Fruit fly (Drosophila melanogaster) whole organism, embryonic: ENCODE data around the gene CG42789.

Experiments used
- Asciz ChIP-seq: fragments of 200-800 bp; sonication (Bioruptor generic); optimal IDR thresholded peaks from 2 replicates; lab custom pipeline; 2017; ENCODE audit warnings: missing biosample characterization, mild to moderate bottlenecking, missing genetic modification characterization, missing genetic modification reagents
- Blimp-1 ChIP-seq: fragments of 200-800 bp; sonication (Bioruptor generic); optimal IDR thresholded peaks from 3 replicates; lab custom pipeline; 2018; ENCODE audit warnings: missing biosample characterization, missing genetic modification characterization, mild to moderate bottlenecking, moderate library complexity, missing genetic modification reagents
- CG10366 ChIP-seq: fragments of 200-800 bp; sonication (Bioruptor generic); IDR thresholded peaks from 2 replicates; pipeline ENCODE4 v1.3.6; 2022; ENCODE audit warnings: missing biosample characterization, missing genetic modification characterization
- CG10979 ChIP-seq: fragments of 200-800 bp; sonication (Bioruptor generic); optimal IDR thresholded peaks from 2 replicates; lab custom pipeline; 2018; ENCODE audit warnings: missing biosample characterization, mild to moderate bottlenecking, missing genetic modification characterization, moderate library complexity
- CG11504 ChIP-seq: fragments of 200-800 bp; sonication (Bioruptor generic); optimal IDR thresholded peaks from 3 replicates; lab custom pipeline; 2019; ENCODE audit warnings: missing biosample characterization, mild to moderate bottlenecking, missing genetic modification characterization, moderate library complexity
- CG11695 ChIP-seq: fragments of 200-800 bp; sonication (Bioruptor generic); IDR thresholded peaks from 3 replicates; pipeline ENCODE4 v1.3.6; 2022; ENCODE audit warnings: missing biosample characterization, missing genetic modification characterization
- CG11696 ChIP-seq: fragments of 200-800 bp; sonication (Bioruptor generic); IDR thresholded peaks from 2 replicates; pipeline ENCODE4 v1.3.6; 2022; ENCODE audit warnings: missing biosample characterization, missing genetic modification characterization
- CG12391 ChIP-seq: fragments of 200-800 bp; sonication (Bioruptor generic); optimal IDR thresholded peaks from 3 replicates; lab custom pipeline; 2018; ENCODE audit warnings: missing biosample characterization, mild to moderate bottlenecking, missing genetic modification characterization, moderate library complexity
- CG12744 ChIP-seq: fragments of 200-800 bp; sonication (Bioruptor generic); optimal IDR thresholded peaks from 2 replicates; lab custom pipeline; 2016; ENCODE audit warnings: missing biosample characterization, missing genetic modification characterization
- CG13424 ChIP-seq: fragments of 200-800 bp; sonication (Bioruptor generic); optimal IDR thresholded peaks from 2 replicates; lab custom pipeline; 2019; ENCODE audit warnings: missing biosample characterization, mild to moderate bottlenecking, missing genetic modification characterization, moderate library complexity
- CG1603 ChIP-seq: fragments of 200-800 bp; sonication (Bioruptor generic); optimal IDR thresholded peaks from 2 replicates; lab custom pipeline; 2019; ENCODE audit warnings: missing biosample characterization, mild to moderate bottlenecking, missing genetic modification characterization, moderate library complexity
- CG1647 ChIP-seq: fragments of 200-800 bp; sonication (Bioruptor generic); optimal IDR thresholded peaks from 3 replicates; lab custom pipeline; 2016; ENCODE audit warnings: missing biosample characterization, missing genetic modification characterization
- CG16863 ChIP-seq: fragments of 200-800 bp; sonication (Bioruptor generic); optimal IDR thresholded peaks from 3 replicates; lab custom pipeline; 2016; ENCODE audit warnings: missing biosample characterization, missing genetic modification characterization
- CG17328 ChIP-seq: fragments of 200-800 bp; sonication (Bioruptor generic); IDR thresholded peaks from 2 replicates; pipeline ENCODE4 v1.3.6; 2022; ENCODE audit warnings: missing biosample characterization, missing genetic modification characterization
- CG17612 ChIP-seq: fragments of 200-800 bp; sonication (Bioruptor generic); IDR thresholded peaks from 2 replicates; pipeline ENCODE4 v1.3.6; 2022; ENCODE audit warnings: missing biosample characterization, missing genetic modification characterization
- CG18262 ChIP-seq: fragments of 200-800 bp; optimal IDR thresholded peaks from 3 replicates; lab custom pipeline; 2019; ENCODE audit warnings: missing biosample characterization, mild to moderate bottlenecking, missing genetic modification characterization, moderate library complexity
- CG2678 ChIP-seq: fragments of 200-800 bp; sonication (Bioruptor generic); optimal IDR thresholded peaks from 3 replicates; lab custom pipeline; 2019; ENCODE audit warnings: missing biosample characterization, mild to moderate bottlenecking, missing genetic modification characterization, moderate library complexity
- CG33213 ChIP-seq: fragments of 200-800 bp; sonication (Bioruptor generic); optimal IDR thresholded peaks from 3 replicates; lab custom pipeline; 2016; ENCODE audit warnings: missing biosample characterization, missing genetic modification characterization
- CG4360 ChIP-seq: fragments of 200-800 bp; sonication (Bioruptor generic); IDR thresholded peaks from 2 replicates; pipeline ENCODE4 v1.3.6; 2022; ENCODE audit warnings: missing biosample characterization, missing genetic modification characterization
- CG7839 ChIP-seq: fragments of 200-800 bp; sonication (Bioruptor generic); optimal IDR thresholded peaks from 3 replicates; lab custom pipeline; 2018; ENCODE audit warnings: missing biosample characterization, mild to moderate bottlenecking, missing genetic modification characterization, moderate library complexity
- CG9817 ChIP-seq: fragments of 200-800 bp; sonication (Bioruptor generic); optimal IDR thresholded peaks from 2 replicates; lab custom pipeline; 2018; ENCODE audit warnings: missing biosample characterization, mild to moderate bottlenecking, missing genetic modification characterization, moderate library complexity
- CoRest ChIP-seq: fragments of 200-800 bp; sonication (Bioruptor generic); optimal IDR thresholded peaks from 3 replicates; lab custom pipeline; 2018; ENCODE audit warnings: missing biosample characterization, mild to moderate bottlenecking, missing genetic modification characterization, moderate library complexity
- Doc2 ChIP-seq: fragments of 200-800 bp; sonication (Bioruptor generic); IDR thresholded peaks from 2 replicates; pipeline ENCODE4 v1.3.6; 2022; ENCODE audit warnings: missing biosample characterization, missing genetic modification characterization
- Ets65A ChIP-seq: fragments of 200-800 bp; sonication (Bioruptor generic); peaks from one replicate; lab custom pipeline; 2016; ENCODE audit warnings: missing biosample characterization, missing genetic modification characterization
- Hmr ChIP-seq: fragments of 200-800 bp; sonication (Bioruptor generic); optimal IDR thresholded peaks from 3 replicates; lab custom pipeline; 2017; ENCODE audit warnings: mild to moderate bottlenecking, missing biosample characterization, missing genetic modification reagents, missing genetic modification characterization
- Lim3 ChIP-seq: fragments of 200-800 bp; sonication (Bioruptor generic); IDR thresholded peaks from 2 replicates; pipeline ENCODE4 v1.3.6; 2022; ENCODE audit warnings: missing biosample characterization, missing genetic modification characterization
- Med ChIP-seq: fragments of 200-800 bp; sonication (Bioruptor generic); peaks from one replicate; lab custom pipeline; 2016; ENCODE audit warnings: missing biosample characterization, missing genetic modification characterization, mild to moderate bottlenecking, inconsistent platforms, moderate library complexity
- Oli ChIP-seq: fragments of 200-800 bp; sonication (Bioruptor generic); optimal IDR thresholded peaks from 2 replicates; lab custom pipeline; 2018; ENCODE audit warnings: missing biosample characterization, mild to moderate bottlenecking, missing genetic modification characterization, moderate library complexity
- Optix ChIP-seq: fragments of 200-800 bp; sonication (Bioruptor generic); IDR thresholded peaks from 3 replicates; pipeline ENCODE4 v1.3.6; 2022; ENCODE audit warnings: missing biosample characterization, missing genetic modification characterization
- PHDP ChIP-seq: fragments of 200-800 bp; sonication (Bioruptor generic); optimal IDR thresholded peaks from 3 replicates; lab custom pipeline; 2018; ENCODE audit warnings: missing biosample characterization, mild to moderate bottlenecking, missing genetic modification characterization, moderate library complexity
- Six4 ChIP-seq: fragments of 200-800 bp; sonication (Bioruptor generic); optimal IDR thresholded peaks from 2 replicates; lab custom pipeline; 2016; ENCODE audit warnings: missing biosample characterization, missing genetic modification characterization
- Sox100B ChIP-seq: fragments of 200-800 bp; sonication (Bioruptor generic); optimal IDR thresholded peaks from 3 replicates; lab custom pipeline; 2018; ENCODE audit warnings: missing biosample characterization, mild to moderate bottlenecking, missing genetic modification characterization
- Sox102F ChIP-seq: fragments of 200-800 bp; sonication (Bioruptor generic); optimal IDR thresholded peaks from 2 replicates; lab custom pipeline; 2018; ENCODE audit warnings: missing biosample characterization, mild to moderate bottlenecking, missing genetic modification characterization, moderate library complexity
- bsh ChIP-seq, 2 experiments: fragments of 200-800 bp; sonication (Bioruptor generic); optimal IDR thresholded peaks; 2 replicates each; lab custom pipeline; 2017 to 2018; ENCODE audit warnings: mild to moderate bottlenecking in 2 of 2, missing biosample characterization in 2 of 2, missing genetic modification characterization in 2 of 2, moderate library complexity in 1 of 2
- ci ChIP-seq: fragments of 200-800 bp; sonication (Bioruptor generic); IDR thresholded peaks from 3 replicates; pipeline ENCODE4 v1.3.6; 2022; ENCODE audit warnings: missing biosample characterization, missing genetic modification characterization
- dmrt99B ChIP-seq: fragments of 200-800 bp; sonication (Bioruptor generic); optimal IDR thresholded peaks from 2 replicates; lab custom pipeline; 2018; ENCODE audit warnings: missing biosample characterization, mild to moderate bottlenecking, missing genetic modification characterization, moderate library complexity
- dysf ChIP-seq: fragments of 200-800 bp; sonication (Bioruptor generic); IDR thresholded peaks from 3 replicates; pipeline ENCODE4 v1.3.6; 2022; ENCODE audit warnings: missing biosample characterization, missing genetic modification characterization
- eve ChIP-seq, 2 experiments: fragments of >200 bp; optimal IDR thresholded peaks; 2 replicates each; lab custom pipeline; 2017; ENCODE audit warnings: missing biosample characterization in 2 of 2, missing genetic modification characterization in 2 of 2
- grau ChIP-seq: fragments of 200-800 bp; optimal IDR thresholded peaks from 3 replicates; lab custom pipeline; 2019; ENCODE audit warnings: missing biosample characterization, mild to moderate bottlenecking, missing genetic modification characterization, moderate library complexity
- gsb-n ChIP-seq: fragments of 200-800 bp; sonication (Bioruptor generic); optimal IDR thresholded peaks from 3 replicates; lab custom pipeline; 2018; ENCODE audit warnings: missing biosample characterization, mild to moderate bottlenecking, missing genetic modification characterization
- lmd ChIP-seq: fragments of 200-800 bp; sonication (Bioruptor generic); IDR thresholded peaks from 2 replicates; pipeline ENCODE4 v1.3.6; 2022; ENCODE audit warnings: missing biosample characterization, missing genetic modification characterization
- lola ChIP-seq, 3 experiments: fragments of >200 bp in 2 of 3; fragments of 200-800 bp in 1 of 3; sonication (Bioruptor generic) in 1 of 3; optimal IDR thresholded peaks; 2 replicates each; lab custom pipeline; 2017 to 2019; ENCODE audit warnings: missing biosample characterization in 3 of 3, missing genetic modification characterization in 3 of 3, mild to moderate bottlenecking in 1 of 3, moderate library complexity in 1 of 3
- nmo ChIP-seq: fragments of 200-800 bp; sonication (Bioruptor generic); optimal IDR thresholded peaks from 2 replicates; lab custom pipeline; 2018; ENCODE audit warnings: missing biosample characterization, mild to moderate bottlenecking, missing genetic modification characterization, moderate library complexity
- odd ChIP-seq: fragments of 200-800 bp; sonication (Bioruptor generic); optimal IDR thresholded peaks from 2 replicates; lab custom pipeline; 2017; ENCODE audit warnings: missing biosample characterization, mild to moderate bottlenecking, missing genetic modification characterization
- phol ChIP-seq: fragments of 200-800 bp; sonication (Bioruptor generic); optimal IDR thresholded peaks from 3 replicates; lab custom pipeline; 2018; ENCODE audit warnings: missing biosample characterization, mild to moderate bottlenecking, missing genetic modification characterization, moderate library complexity
- row ChIP-seq: fragments of 200-800 bp; sonication (Bioruptor generic); IDR thresholded peaks from 3 replicates; pipeline ENCODE4 v1.3.6; 2022; ENCODE audit warnings: missing biosample characterization, missing genetic modification characterization
- seq ChIP-seq: fragments of 200-800 bp; sonication (Bioruptor generic); IDR thresholded peaks from 2 replicates; pipeline ENCODE4 v1.3.6; 2022; ENCODE audit warnings: missing biosample characterization, missing genetic modification characterization
- zen ChIP-seq: fragments of 200-800 bp; sonication (Bioruptor generic); optimal IDR thresholded peaks from 3 replicates; lab custom pipeline; 2018; ENCODE audit warnings: missing biosample characterization, mild to moderate bottlenecking, missing genetic modification characterization, moderate library complexity

CG42789 gene

DNA sequence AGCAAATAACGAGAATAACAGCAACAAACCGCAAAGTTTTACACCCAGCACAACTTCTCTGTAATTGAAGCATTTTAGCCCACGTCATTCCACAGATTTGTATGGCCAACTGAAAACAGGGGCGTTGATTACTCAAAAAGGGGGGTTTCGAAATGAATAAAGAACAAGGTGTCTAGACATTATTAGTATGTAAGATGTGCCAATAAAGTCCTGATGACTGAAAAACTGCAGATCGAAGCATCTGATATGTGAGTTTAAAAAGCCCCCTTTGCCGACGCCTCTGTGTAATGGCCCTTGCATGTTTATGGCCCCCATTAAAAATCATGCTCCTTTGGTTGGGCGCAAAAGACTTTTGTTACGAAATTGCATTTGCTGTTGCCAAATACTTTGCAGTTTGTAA is 37.1 kb upstream of the CG42789 start (continued):
- TF ChIP-seq CG17612 (GFP tag; lab: Robert Waterston, UW) (no peak), CG7839 (tag; lab: Kevin White, UChicago) (peak; percentile 53), Lim3 (GFP tag; lab: Robert Waterston, UW) (no peak), row (GFP tag; lab: Robert Waterston, UW) (peak; percentile 54; the same call in 2 of the 3 replicates), CG4360 (GFP tag; lab: Robert Waterston, UW) (no peak), CG12391 (tag; lab: Kevin White, UChicago) (peak; percentile 19), nmo (GFP tag; lab: Kevin White, UChicago) (peak; percentile 11), zen (tag; lab: Kevin White, UChicago) (peak; percentile 15), Doc2 (GFP tag; lab: Robert Waterston, UW) (no peak), CG16863 (GFP tag; lab: Kevin White, UChicago) (peak; percentile 2), Hmr (GFP tag; lab: Kevin White, UChicago) (peak; percentile 12), Six4 (GFP tag; lab: Kevin White, UChicago) (peak; percentile 5), CG9817 (peak; percentile 14), Optix (GFP tag; lab: Robert Waterston, UW) (peak; percentile 45; the same call in 1 of the 3 replicates), ci (GFP tag; lab: Robert Waterston, UW) (peak; percentile 74), lmd (GFP tag; lab: Robert Waterston, UW) (peak; percentile 31; the same call in 1 of the 2 replicates), Ets65A (GFP tag; lab: Kevin White, UChicago) (peak; percentile 93), CG10366 (GFP tag; lab: Robert Waterston, UW) (0 out of 2 replicates have a peak, but pooled peaks have one; percentile 8)

DNA sequence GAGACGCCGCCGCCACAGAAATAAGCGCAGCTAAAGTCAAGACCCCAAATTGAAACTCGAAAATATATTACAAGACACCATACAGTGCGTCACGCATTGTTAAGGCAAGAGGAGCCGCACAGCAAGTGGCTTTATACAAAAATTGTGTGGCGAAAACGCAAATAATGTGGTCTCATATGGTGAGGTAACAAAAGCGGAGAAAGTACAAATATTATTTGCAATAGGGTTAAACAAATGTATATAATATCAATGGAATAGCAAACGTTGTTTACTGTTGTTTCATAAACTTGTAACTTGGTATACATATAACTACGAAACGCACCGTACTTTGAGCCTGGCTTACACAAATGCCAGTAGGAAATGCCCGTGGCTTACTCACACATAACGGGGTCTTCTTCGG is 20.8 kb upstream of the CG42789 start:
- TF ChIP-seq CG12391 (tag; lab: Kevin White, UChicago) (peak; percentile 0), gsb-n (tag; lab: Kevin White, UChicago) (peak; percentile 42), grau (tag; lab: Kevin White, UChicago) (peak; percentile 12), CG10979 (tag; lab: Kevin White, UChicago) (peak; percentile 44), Oli (tag; lab: Kevin White, UChicago) (peak; percentile 30), PHDP (tag; lab: Kevin White, UChicago) (peak; percentile 11), CG2678 (peak; percentile 36), CG11696 (GFP tag; lab: Robert Waterston, UW) (no peak), CG11695 (peak; percentile 42; the same call in 2 of the 3 replicates), CG1647 (no peak), bsh (GFP tag; optimal IDR thresholded peaks at IDR 0.05; lab: Kevin White, UChicago) (peak in 1 of 2 experiments; percentile 33), CG7839 (tag; lab: Kevin White, UChicago) (peak; percentile 6), Med (GFP tag; lab: Kevin White, UChicago) (peak; percentile 74), eve (GFP tag; optimal IDR thresholded peaks at IDR 0.05; lab: Kevin White, UChicago) (peak in 1 of 2 experiments; percentile 11), dmrt99B (tag; lab: Kevin White, UChicago) (peak; percentile 26), Sox100B (peak; percentile 4), CoRest (tag; lab: Kevin White, UChicago) (peak; percentile 12), odd (GFP tag; lab: Kevin White, UChicago) (no peak), dysf (peak; percentile 12; the same call in 1 of the 3 replicates), CG12744 (no peak), Sox102F (GFP tag; lab: Kevin White, UChicago) (peak; percentile 31), CG33213 (no peak), phol (tag; lab: Kevin White, UChicago) (peak; percentile 33), CG18262 (tag; lab: Kevin White, UChicago) (peak; percentile 2), CG13424 (tag; lab: Kevin White, UChicago) (peak; percentile 4), row (GFP tag; lab: Robert Waterston, UW) (0 out of 3 replicates have a peak, but pooled peaks have one; percentile 20), CG1603 (tag; lab: Kevin White, UChicago) (peak; percentile 24), CG17328 (GFP tag; lab: Robert Waterston, UW) (no peak; the same call in 1 of the 2 replicates), Asciz (GFP tag; lab: Kevin White, UChicago) (peak; percentile 10), lola (GFP tag; optimal IDR thresholded peaks at IDR 0.05; lab: Kevin White, UChicago) (peak in 1 of 3 experiments; percentile 31), seq (GFP tag; lab: Robert Waterston, UW) (0 out of 2 replicates have a peak, but pooled peaks have one; percentile 7), Blimp-1 (peak; percentile 23), CG11504 (tag; lab: Kevin White, UChicago) (peak; percentile 45)
